Fruit fly (Drosophila melanogaster) whole organism, adult: Measurements from ENCODE around the gene OtopLb.

Source experiments
- CG11617 ChIP-seq: fragments of 200-800 bp; sonication (Bioruptor generic); optimal IDR thresholded peaks from 2 replicates; lab custom pipeline; 2017; ENCODE audit warnings: mild to moderate bottlenecking, missing biosample characterization, missing genetic modification reagents, missing genetic modification characterization
- CG12768 ChIP-seq: fragments of 200-800 bp; sonication (Bioruptor generic); optimal IDR thresholded peaks from 2 replicates; lab custom pipeline; 2017; ENCODE audit warnings: missing biosample characterization, missing genetic modification characterization, mild to moderate bottlenecking, moderate library complexity, missing genetic modification reagents
- CG33017 ChIP-seq: fragments of 200-800 bp; sonication (Bioruptor generic); optimal IDR thresholded peaks from 2 replicates; lab custom pipeline; 2018; ENCODE audit warnings: missing biosample characterization, mild to moderate bottlenecking, missing genetic modification characterization, moderate library complexity
- CG5204 ChIP-seq: fragments of 200-800 bp; sonication (Bioruptor generic); optimal IDR thresholded peaks from 2 replicates; lab custom pipeline; 2016; ENCODE audit warnings: missing biosample characterization, missing genetic modification characterization
- CG7045 ChIP-seq: fragments of 200-800 bp; sonication (Bioruptor generic); optimal IDR thresholded peaks from 2 replicates; lab custom pipeline; 2017; ENCODE audit warnings: missing biosample characterization, mild to moderate bottlenecking, missing genetic modification characterization
- CG7101 ChIP-seq: fragments of 200-800 bp; sonication (Bioruptor generic); optimal IDR thresholded peaks from 2 replicates; lab custom pipeline; 2018; ENCODE audit warnings: missing biosample characterization, mild to moderate bottlenecking, missing genetic modification characterization, moderate library complexity
- Clk ChIP-seq: fragments of 200-800 bp; sonication (Bioruptor generic); optimal IDR thresholded peaks from 2 replicates; lab custom pipeline; 2017; ENCODE audit warnings: missing biosample characterization, missing genetic modification characterization
- Crg-1 ChIP-seq: fragments of 200-800 bp; sonication (Bioruptor generic); optimal IDR thresholded peaks from 2 replicates; lab custom pipeline; 2016; ENCODE audit warnings: missing biosample characterization, missing genetic modification characterization
- kay ChIP-seq: fragments of 200-800 bp; sonication (Bioruptor generic); peaks from one replicate; lab custom pipeline; 2016; ENCODE audit warnings: missing biosample characterization, missing genetic modification characterization, borderline replicate concordance
- ovo ChIP-seq: fragments of 200-800 bp; sonication (Bioruptor generic); optimal IDR thresholded peaks from 2 replicates; lab custom pipeline; 2016; ENCODE audit warnings: missing biosample characterization, missing genetic modification characterization
- pad ChIP-seq: fragments of 200-800 bp; sonication (Bioruptor generic); optimal IDR thresholded peaks from 3 replicates; lab custom pipeline; 2017; ENCODE audit warnings: missing biosample characterization, missing genetic modification characterization, mild to moderate bottlenecking, moderate library complexity, missing genetic modification reagents
- tj ChIP-seq: fragments of 200-800 bp; sonication (Bioruptor generic); optimal IDR thresholded peaks from 3 replicates; lab custom pipeline; 2017; ENCODE audit warnings: missing biosample characterization, mild to moderate bottlenecking, missing genetic modification characterization, moderate library complexity
- toe ChIP-seq: fragments of 200-800 bp; sonication (Bioruptor generic); optimal IDR thresholded peaks from 2 replicates; lab custom pipeline; 2016; ENCODE audit warnings: missing biosample characterization, missing genetic modification characterization

DNA sequence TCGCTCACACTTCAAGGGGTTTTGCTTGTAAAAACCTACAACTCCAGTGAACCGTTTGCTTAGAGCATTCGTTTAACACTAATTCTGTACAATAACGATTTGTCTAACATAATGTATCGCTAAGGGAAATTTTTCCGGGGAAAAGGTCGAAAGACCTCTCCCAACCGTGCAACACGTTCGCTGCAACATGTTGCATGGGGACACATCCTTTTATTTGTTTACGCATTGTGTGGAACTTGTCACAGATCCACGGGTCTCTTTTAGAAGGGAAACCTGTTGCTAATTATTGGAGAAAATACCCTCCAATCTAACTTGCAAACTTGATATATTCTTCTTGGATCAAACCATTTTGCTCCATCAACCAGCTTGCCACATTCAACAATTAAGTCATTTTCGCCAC, 14.7 kb downstream of the OtopLb start:
- no peak for TF ChIP-seq CG33017 (tag; lab: Kevin White, UChicago)
- no peak for TF ChIP-seq CG11617
- no peak for TF ChIP-seq CG7101 (tag; lab: Kevin White, UChicago)
- no peak for TF ChIP-seq ovo (GFP tag; lab: Kevin White, UChicago)
- no peak for TF ChIP-seq pad (GFP tag; lab: Kevin White, UChicago)
- no peak for TF ChIP-seq toe (GFP tag; lab: Kevin White, UChicago)
- no peak for TF ChIP-seq Crg-1 (GFP tag; lab: Kevin White, UChicago)
- no peak for TF ChIP-seq Clk (GFP tag; lab: Kevin White, UChicago)
- TF ChIP-seq tj (GFP tag; lab: Kevin White, UChicago): no peak
- no peak for TF ChIP-seq CG7045 (GFP tag; lab: Kevin White, UChicago)
- TF ChIP-seq CG5204 (GFP tag; lab: Kevin White, UChicago): no peak
- no peak for TF ChIP-seq kay (GFP tag; lab: Kevin White, UChicago)
- TF ChIP-seq CG12768 (GFP tag; lab: Kevin White, UChicago): no peak
